Worm (Caenorhabditis elegans): ENCODE data around the gene F21C10.19.
A peak's percentile ranks its signal among the peaks of the same experiment; 100 is the strongest.

F21C10.19 gene

DNA sequence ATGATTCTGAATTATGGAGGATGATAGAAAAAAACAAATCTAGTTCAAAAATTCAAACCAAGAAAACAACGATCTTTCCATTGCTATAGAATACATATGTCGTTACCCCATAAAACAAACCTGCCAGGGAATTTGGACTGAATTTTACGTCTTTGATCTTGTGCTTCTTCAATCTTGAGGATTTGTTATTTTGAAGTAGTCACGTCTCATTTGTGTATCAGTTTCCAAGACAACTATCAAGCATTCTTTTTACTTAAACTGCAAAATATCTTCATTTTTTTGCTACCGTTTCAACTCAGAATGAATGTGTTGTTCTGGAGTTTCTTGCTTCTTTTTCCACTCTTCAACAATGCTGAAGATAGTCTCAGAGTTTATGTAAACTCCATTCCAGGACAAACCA, at the start of gene F21C10.19:
Gene F21C10.19 (plus strand): TSS at position 301 of the 400 bp plus-strand sequence.
- TF ChIP-seq pes-1 (GFP tag; IDR thresholded peaks at IDR 0.05) (no peak), ets-7 (tag; optimal IDR thresholded peaks at IDR 0.05) (no peak), ama-1 (optimal IDR thresholded peaks at IDR 0.05) (no peak), aly-1 (tag; optimal IDR thresholded peaks at IDR 0.05) (no peak), flt-1 (GFP tag; IDR thresholded peaks at IDR 0.05) (no peak), B0310.2 (tag; optimal IDR thresholded peaks at IDR 0.05) (no peak), tbx-11 (GFP tag; IDR thresholded peaks at IDR 0.05) (no peak), ceh-13 (GFP tag; optimal IDR thresholded peaks at IDR 0.05) (no peak), ceh-36 (tag; optimal IDR thresholded peaks at IDR 0.05) (no peak), tra-4 (tag; optimal IDR thresholded peaks at IDR 0.05) (no peak), F13C5.2 (tag; optimal IDR thresholded peaks at IDR 0.05) (no peak), sea-1 (GFP tag; conservative IDR thresholded peaks at IDR 0.05) (no peak), hnd-1 (tag; optimal IDR thresholded peaks at IDR 0.05) (no peak), scrt-1 (GFP tag; IDR thresholded peaks at IDR 0.05) (no peak)

DNA sequence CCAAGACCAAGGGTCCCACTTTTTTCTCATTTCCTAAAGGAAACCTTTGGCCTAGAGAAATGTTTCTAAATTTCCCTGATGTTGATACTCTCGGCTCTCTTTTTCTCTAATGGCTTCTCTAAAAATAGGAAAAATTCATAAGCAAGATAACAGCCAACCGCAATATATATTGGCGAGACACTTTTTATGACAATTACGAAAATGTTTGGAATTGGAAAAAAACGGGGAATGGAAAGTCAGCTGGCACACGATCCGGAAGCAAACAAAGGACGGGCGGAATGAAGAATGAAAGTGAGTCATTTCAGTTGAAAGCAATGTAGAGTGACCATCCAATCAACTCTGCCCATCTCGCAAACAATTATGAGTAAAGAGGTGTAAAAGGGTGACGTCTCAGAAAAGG, 49.5 kb upstream of the F21C10.19 start:
- TF ChIP-seq hmbx-1 (tag; optimal IDR thresholded peaks at IDR 0.05): no peak
- TF ChIP-seq ama-1 (optimal IDR thresholded peaks at IDR 0.05): no peak
- no peak for TF ChIP-seq ets-7 (tag; optimal IDR thresholded peaks at IDR 0.05)
- no peak for TF ChIP-seq tbx-37 (GFP tag; conservative IDR thresholded peaks at IDR 0.05)
- TF ChIP-seq hmg-4 (GFP tag; optimal IDR thresholded peaks at IDR 0.05): no peak
- no peak for TF ChIP-seq aly-1 (tag; optimal IDR thresholded peaks at IDR 0.05)
- TF ChIP-seq hnd-1 (tag; optimal IDR thresholded peaks at IDR 0.05): no peak
- TF ChIP-seq flt-1 (GFP tag; IDR thresholded peaks at IDR 0.05): no peak
- TF ChIP-seq B0310.2 (tag; optimal IDR thresholded peaks at IDR 0.05): no peak
- no peak for TF ChIP-seq ceh-13 (GFP tag; optimal IDR thresholded peaks at IDR 0.05)
- TF ChIP-seq tra-4 (tag; optimal IDR thresholded peaks at IDR 0.05): no peak
- TF ChIP-seq ceh-36 (tag; optimal IDR thresholded peaks at IDR 0.05): no peak
- TF ChIP-seq F13C5.2 (tag; optimal IDR thresholded peaks at IDR 0.05): no peak
- TF ChIP-seq sea-1 (GFP tag; conservative IDR thresholded peaks at IDR 0.05): no peak
- no peak for TF ChIP-seq scrt-1 (GFP tag; IDR thresholded peaks at IDR 0.05)

DNA sequence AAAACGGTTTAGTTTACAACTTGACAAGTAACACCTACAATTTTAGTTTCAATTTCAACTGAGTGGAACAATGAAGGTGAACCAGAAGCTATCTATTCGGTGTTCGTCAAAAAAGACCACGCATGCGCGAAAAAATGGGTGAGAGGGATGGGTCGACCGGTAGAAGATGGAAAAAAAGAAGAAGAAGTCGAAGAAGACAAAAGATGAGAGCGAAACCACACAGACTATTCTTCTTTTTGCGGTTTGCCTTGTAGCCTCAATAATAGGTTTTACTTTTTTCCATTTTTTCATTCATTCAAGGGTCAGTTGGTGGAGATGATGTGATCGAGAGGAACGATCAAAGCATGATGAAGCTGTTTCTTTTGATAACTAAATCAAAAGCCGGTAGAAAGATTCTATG, 48.5 kb upstream of the F21C10.19 start:
- TF ChIP-seq F13C5.2 (tag; optimal IDR thresholded peaks at IDR 0.05) (no peak), ama-1 (optimal IDR thresholded peaks at IDR 0.05) (no peak), scrt-1 (GFP tag; IDR thresholded peaks at IDR 0.05) (no peak), hnd-1 (tag; optimal IDR thresholded peaks at IDR 0.05) (no peak), ceh-36 (tag; optimal IDR thresholded peaks at IDR 0.05) (no peak), aly-1 (tag; optimal IDR thresholded peaks at IDR 0.05) (no peak), hmg-4 (GFP tag; optimal IDR thresholded peaks at IDR 0.05) (no peak), B0310.2 (tag; optimal IDR thresholded peaks at IDR 0.05) (no peak), tbx-37 (GFP tag; conservative IDR thresholded peaks at IDR 0.05) (no peak), pes-1 (GFP tag; IDR thresholded peaks at IDR 0.05) (no peak), hmbx-1 (tag; optimal IDR thresholded peaks at IDR 0.05) (no peak), sea-1 (GFP tag; conservative IDR thresholded peaks at IDR 0.05) (no peak), ceh-13 (GFP tag; optimal IDR thresholded peaks at IDR 0.05) (no peak), ets-7 (tag; optimal IDR thresholded peaks at IDR 0.05) (no peak), flt-1 (GFP tag; IDR thresholded peaks at IDR 0.05) (no peak)

DNA sequence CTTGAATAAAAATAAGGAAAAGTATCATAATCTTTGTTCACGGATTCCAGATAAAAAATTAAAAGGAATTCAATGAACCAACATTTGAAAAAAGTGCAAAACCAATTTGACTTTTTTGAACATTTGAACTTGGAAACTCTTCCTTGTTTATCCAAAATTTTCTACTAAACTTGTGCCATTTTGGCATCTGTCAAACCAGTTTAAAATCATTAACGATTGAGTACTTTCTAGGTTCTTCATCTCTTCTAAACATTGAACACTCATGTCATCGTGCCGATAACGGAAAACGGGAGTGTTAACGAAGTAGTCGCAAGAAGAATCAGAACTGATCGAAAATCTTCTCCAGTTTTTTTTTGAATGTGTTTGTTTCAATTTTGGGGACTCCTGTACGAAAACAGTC, 46.6 kb upstream of the F21C10.19 start:
- TF ChIP-seq ama-1 (optimal IDR thresholded peaks at IDR 0.05) (no peak), hnd-1 (tag; optimal IDR thresholded peaks at IDR 0.05) (no peak), ceh-36 (tag; optimal IDR thresholded peaks at IDR 0.05) (no peak), sea-1 (GFP tag; conservative IDR thresholded peaks at IDR 0.05) (no peak), hmg-4 (GFP tag; optimal IDR thresholded peaks at IDR 0.05) (no peak), tbx-37 (GFP tag; conservative IDR thresholded peaks at IDR 0.05) (no peak), flt-1 (GFP tag; IDR thresholded peaks at IDR 0.05) (no peak)

DNA sequence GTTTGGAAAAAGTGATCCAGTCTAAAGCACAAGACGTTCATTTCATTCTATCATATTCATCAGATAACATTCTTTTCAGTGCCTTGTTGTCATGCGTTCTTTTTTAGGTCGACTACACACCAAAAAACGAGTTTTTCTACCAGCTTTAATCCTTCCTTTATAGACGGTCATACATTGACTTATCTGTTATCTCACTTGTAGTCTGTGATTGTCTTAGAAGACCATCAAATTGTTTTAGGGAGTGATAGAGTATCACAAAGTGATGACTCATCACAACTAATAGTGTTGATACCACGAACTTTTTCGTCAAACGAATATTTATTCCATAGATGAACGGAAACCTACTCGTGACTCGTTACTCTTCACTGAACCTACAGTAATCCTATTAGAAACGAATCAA, 45.0 kb upstream of the F21C10.19 start:
- TF ChIP-seq aly-1 (tag; optimal IDR thresholded peaks at IDR 0.05) (no peak), ceh-36 (tag; optimal IDR thresholded peaks at IDR 0.05) (no peak), tbx-11 (GFP tag; IDR thresholded peaks at IDR 0.05) (no peak), F13C5.2 (tag; optimal IDR thresholded peaks at IDR 0.05) (no peak), ceh-13 (GFP tag; optimal IDR thresholded peaks at IDR 0.05) (no peak), tbx-37 (GFP tag; conservative IDR thresholded peaks at IDR 0.05) (no peak), ets-7 (tag; optimal IDR thresholded peaks at IDR 0.05) (no peak), pes-1 (GFP tag; IDR thresholded peaks at IDR 0.05) (no peak), tra-4 (tag; optimal IDR thresholded peaks at IDR 0.05) (no peak)

DNA sequence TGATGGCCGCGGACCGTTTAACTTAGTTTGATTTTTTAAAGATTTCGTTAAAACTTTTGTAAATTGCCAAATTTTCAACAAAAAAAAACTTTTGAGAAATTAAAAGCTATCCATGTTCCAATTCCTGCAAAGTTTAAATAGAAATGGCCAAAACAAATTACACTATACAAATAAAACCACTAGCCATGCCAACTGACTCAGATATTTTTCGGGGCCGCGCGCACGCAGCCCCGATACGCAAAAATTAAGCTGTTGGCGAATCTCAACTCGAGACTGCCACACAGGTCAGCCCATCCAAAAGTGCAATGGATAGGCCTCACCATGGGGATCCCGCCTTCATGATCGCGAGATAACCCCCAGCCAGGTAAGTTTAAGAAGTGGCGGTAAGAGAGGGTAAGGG, 44.2 kb upstream of the F21C10.19 start:
- TF ChIP-seq sea-1 (GFP tag; conservative IDR thresholded peaks at IDR 0.05) (0 out of 2 replicates have a peak, but pooled peaks have one; percentile 60), pes-1 (GFP tag; IDR thresholded peaks at IDR 0.05) (0 out of 2 replicates have a peak, but pooled peaks have one; percentile 47)

DNA sequence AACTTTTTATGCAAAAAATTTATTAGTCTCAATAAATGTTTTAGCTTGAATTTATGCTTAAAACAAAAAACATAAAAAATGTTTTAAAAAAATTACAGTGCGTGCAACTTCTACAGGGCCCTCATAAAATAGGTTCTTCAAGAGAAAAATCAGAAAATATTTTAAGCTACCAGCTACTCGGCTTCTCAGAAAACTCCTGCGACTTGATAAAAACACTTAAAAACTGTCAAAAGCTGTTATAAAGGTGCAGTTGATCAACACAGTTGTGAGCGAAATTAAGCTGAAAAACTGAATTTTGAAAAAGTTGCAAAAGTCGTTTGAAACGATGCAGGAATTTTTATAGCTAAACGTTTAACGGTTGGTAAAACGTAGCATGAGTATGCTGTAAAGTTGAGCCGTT, 42.1 kb upstream of the F21C10.19 start:
- TF ChIP-seq pes-1 (GFP tag; IDR thresholded peaks at IDR 0.05) (0 out of 2 replicates have a peak, but pooled peaks have one; percentile 39), flt-1 (GFP tag; IDR thresholded peaks at IDR 0.05) (no peak; the same call in 1 of the 2 replicates), tbx-11 (GFP tag; IDR thresholded peaks at IDR 0.05) (peak; percentile 27; the same call in 1 of the 2 replicates), ceh-13 (GFP tag; optimal IDR thresholded peaks at IDR 0.05) (no peak), B0310.2 (tag; optimal IDR thresholded peaks at IDR 0.05) (no peak), hmbx-1 (tag; optimal IDR thresholded peaks at IDR 0.05) (no peak), scrt-1 (GFP tag; IDR thresholded peaks at IDR 0.05) (no peak), tbx-37 (GFP tag; conservative IDR thresholded peaks at IDR 0.05) (no peak), ceh-36 (tag; optimal IDR thresholded peaks at IDR 0.05) (no peak), sea-1 (GFP tag; conservative IDR thresholded peaks at IDR 0.05) (peak; percentile 95), ama-1 (optimal IDR thresholded peaks at IDR 0.05) (peak; percentile 94), ets-7 (tag; optimal IDR thresholded peaks at IDR 0.05) (no peak), hnd-1 (tag; optimal IDR thresholded peaks at IDR 0.05) (peak; percentile 54), F13C5.2 (tag; optimal IDR thresholded peaks at IDR 0.05) (no peak), hmg-4 (GFP tag; optimal IDR thresholded peaks at IDR 0.05) (no peak)
